Fruit fly (Drosophila melanogaster): Measurements from ENCODE around the gene Blos2.
A peak's percentile ranks its signal among the peaks of the same experiment; 100 is the strongest.

The Blos2 gene

dm6 chr3L:11091943-11092609 lies 30.7 kb downstream of the Blos2 start (continued):
- TF ChIP-seq CG1529 (GFP tag; optimal IDR thresholded peaks at IDR 0.05) (peak; percentile 3), Dbx (GFP tag; IDR thresholded peaks at IDR 0.05) (0 out of 3 replicates have a peak, but pooled peaks have one; percentile 53), Jarid2 (GFP tag; optimal IDR thresholded peaks at IDR 0.05) (no peak), CG3163 (GFP tag; optimal IDR thresholded peaks at IDR 0.05) (peak; percentile 43), Eip74EF (GFP tag; optimal IDR thresholded peaks at IDR 0.05) (no peak), shn (GFP tag; optimal IDR thresholded peaks at IDR 0.05) (peak; percentile 51), inv (GFP tag; IDR thresholded peaks at IDR 0.05; ENCODE audit: partially characterized antibody) (no peak), CG8478 (optimal IDR thresholded peaks at IDR 0.05) (no peak), nerfin-2 (GFP tag; IDR thresholded peaks at IDR 0.05; ENCODE audit: partially characterized antibody) (no peak), ranshi (GFP tag; IDR thresholded peaks at IDR 0.05) (peak; percentile 13; the same call in 1 of the 2 replicates), fru (optimal IDR thresholded peaks at IDR 0.05) (no peak), D19A (tag; optimal IDR thresholded peaks at IDR 0.05) (no peak), sd (tag; optimal IDR thresholded peaks at IDR 0.05) (peak; percentile 34), run (tag; optimal IDR thresholded peaks at IDR 0.05) (no peak), Rx (GFP tag; IDR thresholded peaks at IDR 0.05) (0 out of 2 replicates have a peak, but pooled peaks have one; percentile 26), mirr (GFP tag; optimal IDR thresholded peaks at IDR 0.05) (peak; percentile 5), CG6689 (GFP tag; IDR thresholded peaks at IDR 0.05) (no peak), chif (GFP tag; optimal IDR thresholded peaks at IDR 0.05) (peak; percentile 13 to 47), CG31388 (GFP tag; optimal IDR thresholded peaks at IDR 0.05) (no peak), wdn (GFP tag; IDR thresholded peaks at IDR 0.05) (no peak), CG32767 (GFP tag; IDR thresholded peaks at IDR 0.05) (no peak), Blimp-1 (GFP tag; optimal IDR thresholded peaks at IDR 0.05) (no peak), slp2 (GFP tag; optimal IDR thresholded peaks at IDR 0.05) (no peak), HLH4C (GFP tag; IDR thresholded peaks at IDR 0.05; ENCODE audit: partially characterized antibody) (no peak), CG10462 (GFP tag; optimal IDR thresholded peaks at IDR 0.05) (peak; percentile 43), gt (GFP tag; IDR thresholded peaks at IDR 0.05) (no peak), Med (GFP tag) (peak; percentile 92), aop (GFP tag; IDR thresholded peaks at IDR 0.05) (no peak), CG2678 (tag; optimal IDR thresholded peaks at IDR 0.05) (no peak), CG12769 (tag; optimal IDR thresholded peaks at IDR 0.05) (peak; percentile 60), YL-1 (GFP tag; optimal IDR thresholded peaks at IDR 0.05) (peak; percentile 25), CG33213 (GFP tag; optimal IDR thresholded peaks at IDR 0.05) (peak; percentile 63), maf-S (GFP tag; optimal IDR thresholded peaks at IDR 0.05) (peak; percentile 64), seq (GFP tag; IDR thresholded peaks at IDR 0.05) (no peak), salm (tag; optimal IDR thresholded peaks at IDR 0.05) (no peak), ro (GFP tag; IDR thresholded peaks at IDR 0.05) (no peak), CG3847 (GFP tag; IDR thresholded peaks at IDR 0.05) (peak; percentile 80), CG8290 (GFP tag; optimal IDR thresholded peaks at IDR 0.05) (peak; percentile 80), CG8290 (tag; optimal IDR thresholded peaks at IDR 0.05) (peak; percentile 55 to 78), grn (GFP tag; optimal IDR thresholded peaks at IDR 0.05) (no peak), CG31441 (GFP tag; IDR thresholded peaks at IDR 0.05) (no peak), fd64A (GFP tag; optimal IDR thresholded peaks at IDR 0.05) (no peak), zen2 (GFP tag; IDR thresholded peaks at IDR 0.05; ENCODE audit: partially characterized antibody) (no peak), bigmax (GFP tag; optimal IDR thresholded peaks at IDR 0.05) (no peak), CG9437 (GFP tag; optimal IDR thresholded peaks at IDR 0.05) (peak; percentile 40), CG10366 (GFP tag; IDR thresholded peaks at IDR 0.05) (no peak), CG2116 (GFP tag; optimal IDR thresholded peaks at IDR 0.05) (peak; percentile 6), Usf (GFP tag; optimal IDR thresholded peaks at IDR 0.05) (no peak), Six4 (GFP tag; optimal IDR thresholded peaks at IDR 0.05) (peak; percentile 28), CG17568 (GFP tag; optimal IDR thresholded peaks at IDR 0.05) (no peak), row (GFP tag; IDR thresholded peaks at IDR 0.05) (no peak; the same call in 1 of the 3 replicates)
